Worm (Caenorhabditis elegans): ENCODE data around the gene ZC116.1.

DNA sequence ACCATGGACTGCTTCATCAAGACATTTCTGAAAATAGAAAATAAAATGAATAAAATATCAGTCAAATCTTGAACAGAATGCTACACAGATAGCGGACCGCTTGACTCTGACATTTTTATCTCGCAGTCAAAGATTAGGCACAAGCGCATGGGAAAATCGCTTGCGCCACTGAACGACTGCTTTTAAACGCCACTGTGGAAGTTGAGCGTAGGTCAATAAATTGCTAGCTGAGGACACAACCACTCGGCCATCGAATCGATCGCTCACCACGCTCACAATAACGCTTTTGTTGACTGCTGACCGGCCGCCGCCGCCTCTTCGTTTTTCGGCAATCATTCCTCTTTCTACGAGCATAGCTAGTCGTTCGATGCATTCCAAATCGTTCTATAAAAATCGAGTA is 12.8 kb upstream of the ZC116.1 start:
- TF ChIP-seq ztf-23 (GFP tag; IDR thresholded peaks at IDR 0.05): peak; percentile 78
- peak; percentile 15 for TF ChIP-seq med-1 (GFP tag; optimal IDR thresholded peaks at IDR 0.05; ENCODE audit: insufficient read depth)
- TF ChIP-seq ref-1 (GFP tag; conservative IDR thresholded peaks at IDR 0.05): peak; percentile 48; the same call in 1 of the 2 replicates
- TF ChIP-seq klf-2 (GFP tag; conservative IDR thresholded peaks at IDR 0.05): 0 out of 2 replicates have a peak, but pooled peaks have one; percentile 49
- peak; percentile 87 for TF ChIP-seq flt-1 (GFP tag; IDR thresholded peaks at IDR 0.05)
- peak; percentile 69; the same call in 1 of the 2 replicates for TF ChIP-seq T22C8.4 (GFP tag; IDR thresholded peaks at IDR 0.05)
- peak; percentile 80; the same call in 1 of the 2 replicates for TF ChIP-seq tab-1 (GFP tag; IDR thresholded peaks at IDR 0.05)
- TF ChIP-seq ztf-29 (GFP tag; IDR thresholded peaks at IDR 0.05): peak; percentile 82
- peak; percentile 58 for TF ChIP-seq cog-1 (tag; optimal IDR thresholded peaks at IDR 0.05)

Measured in whole organism, midembryonic.